Worm (Caenorhabditis elegans) whole organism, young adult: Measurements from ENCODE around the gene sri-60.
"Not testable (repeated sequence)": the region's sequence is repeated elsewhere in the genome, so short reads cannot be mapped to it uniquely, and the experiment has no call there.

Experiments used
- F22D6.2 ChIP-seq: sonication (generic microtip); optimal IDR thresholded peaks from 2 replicates; lab custom pipeline; 2016; ENCODE audit warnings: mild to moderate bottlenecking, missing genetic modification characterization, missing compliant biosample characterization
- F39B2.1 ChIP-seq: fragments of 200-800 bp; sonication (Bioruptor generic); IDR thresholded peaks from 2 replicates; pipeline ENCODE4 v1.3.6; 2022; ENCODE audit warnings: missing genetic modification reagents, missing genetic modification characterization, missing compliant biosample characterization
- F57C9.4 ChIP-seq: sonication (generic microtip); optimal IDR thresholded peaks from 2 replicates; lab custom pipeline; 2017; ENCODE audit warnings: mild to moderate bottlenecking, missing genetic modification characterization, missing compliant biosample characterization
- Y56A3A.18 ChIP-seq: fragments of 200-800 bp; sonication (Bioruptor generic); IDR thresholded peaks from 2 replicates; pipeline ENCODE4 v1.3.6; 2022; ENCODE audit warnings: missing genetic modification reagents, missing genetic modification characterization, missing compliant biosample characterization
- Y79H2A.3 ChIP-seq: fragments of 200-800 bp; sonication (Bioruptor generic); conservative IDR thresholded peaks from 2 replicates; pipeline ENCODE4 v1.3.6; 2022; ENCODE audit warnings: missing genetic modification reagents, missing genetic modification characterization, missing compliant biosample characterization
- ama-1 ChIP-seq, 3 experiments: fragments of 150-350 bp in 1 of 3; sonication (generic microtip) in 2 of 3; optimal IDR thresholded peaks; 2 replicates each; lab custom pipeline; 2014 to 2018; ENCODE audit warnings: missing biosample characterization in 2 of 3, missing genetic modification characterization in 2 of 3, missing genetic modification reagents in 2 of 3
- aptf-2 ChIP-seq: fragments of 200-800 bp; sonication (Bioruptor generic); conservative IDR thresholded peaks from 2 replicates; pipeline ENCODE4 v1.3.6; 2022; ENCODE audit warnings: missing genetic modification reagents, missing genetic modification characterization, missing compliant biosample characterization
- aptf-3 ChIP-seq: fragments of 200-800 bp; sonication (Bioruptor generic); IDR thresholded peaks from 2 replicates; pipeline ENCODE4 v1.3.6; 2022; ENCODE audit warnings: missing genetic modification characterization, missing compliant biosample characterization
- athp-1 ChIP-seq: sonication (generic microtip); optimal IDR thresholded peaks from 2 replicates; lab custom pipeline; 2017; ENCODE audit warnings: mild to moderate bottlenecking, missing genetic modification characterization, missing compliant biosample characterization
- attf-3 ChIP-seq: fragments of 200-800 bp; sonication (Bioruptor generic); conservative IDR thresholded peaks from 2 replicates; pipeline ENCODE4 v1.3.6; 2022; ENCODE audit warnings: missing genetic modification reagents, missing genetic modification characterization, missing compliant biosample characterization
- bed-1 ChIP-seq: fragments of 200-800 bp; sonication (Bioruptor generic); IDR thresholded peaks from 2 replicates; pipeline ENCODE4 v1.3.6; 2022; ENCODE audit warnings: missing genetic modification reagents, missing genetic modification characterization, missing compliant biosample characterization
- bed-2 ChIP-seq: fragments of 200-800 bp; sonication (Bioruptor generic); IDR thresholded peaks from 2 replicates; pipeline ENCODE4 v1.3.6; 2022; ENCODE audit warnings: missing genetic modification reagents, missing genetic modification characterization, missing compliant biosample characterization
- ccch-3 ChIP-seq: fragments of 200-800 bp; sonication (Bioruptor generic); optimal IDR thresholded peaks from 2 replicates; lab custom pipeline; 2018; ENCODE audit warnings: mild to moderate bottlenecking, missing genetic modification characterization, missing compliant biosample characterization
- ceh-100 ChIP-seq: fragments of 200-800 bp; sonication (Bioruptor generic); IDR thresholded peaks from 2 replicates; pipeline ENCODE4 v1.3.6; 2022; ENCODE audit warnings: missing genetic modification reagents, missing genetic modification characterization, missing compliant biosample characterization
- ceh-40 ChIP-seq: fragments of 200-800 bp; sonication (Bioruptor generic); IDR thresholded peaks from 2 replicates; pipeline ENCODE4 v1.3.6; 2022; ENCODE audit warnings: missing genetic modification characterization, missing compliant biosample characterization
- chd-7 ChIP-seq: sonication (generic microtip); optimal IDR thresholded peaks from 2 replicates; lab custom pipeline; 2016; ENCODE audit warnings: mild to moderate bottlenecking, missing genetic modification characterization, moderate library complexity, missing compliant biosample characterization
- dox-1 ChIP-seq: fragments of 200-800 bp; sonication (Bioruptor generic); IDR thresholded peaks from 2 replicates; pipeline ENCODE4 v1.3.6; 2022; ENCODE audit warnings: missing genetic modification reagents, missing genetic modification characterization, missing compliant biosample characterization
- egl-18 ChIP-seq: fragments of 200-800 bp; sonication (Bioruptor generic); IDR thresholded peaks from 2 replicates; pipeline ENCODE4 v1.3.6; 2022; ENCODE audit warnings: missing genetic modification reagents, missing genetic modification characterization, missing compliant biosample characterization
- egrh-3 ChIP-seq: fragments of 200-800 bp; sonication (Bioruptor generic); IDR thresholded peaks from 2 replicates; pipeline ENCODE4 v1.3.6; 2022; ENCODE audit warnings: missing genetic modification reagents, missing genetic modification characterization, missing compliant biosample characterization
- ets-4 ChIP-seq: fragments of 200-800 bp; sonication (Bioruptor generic); optimal IDR thresholded peaks from 2 replicates; lab custom pipeline; 2018; ENCODE audit warnings: mild to moderate bottlenecking, missing genetic modification characterization, missing compliant biosample characterization
- gei-17 ChIP-seq: fragments of 200-800 bp; sonication (Bioruptor generic); optimal IDR thresholded peaks from 2 replicates; lab custom pipeline; 2018; ENCODE audit warnings: mild to moderate bottlenecking, missing genetic modification characterization, missing compliant biosample characterization
- him-1 ChIP-seq: sonication (generic microtip); optimal IDR thresholded peaks from 2 replicates; lab custom pipeline; 2016; ENCODE audit warnings: missing genotype, missing genetic modification reagents, missing genetic modification characterization, missing compliant biosample characterization
- hmg-1.2 ChIP-seq: fragments of 200-800 bp; sonication (Bioruptor generic); IDR thresholded peaks from 2 replicates; pipeline ENCODE4 v1.3.6; 2022; ENCODE audit warnings: missing genetic modification reagents, missing genetic modification characterization, missing compliant biosample characterization
- lag-1 ChIP-seq: fragments of 200-800 bp; sonication (Bioruptor generic); IDR thresholded peaks from 2 replicates; pipeline ENCODE4 v1.3.6; 2022; ENCODE audit warnings: missing genetic modification reagents, missing genetic modification characterization, missing compliant biosample characterization
- let-526 ChIP-seq: fragments of 200-800 bp; sonication (Bioruptor generic); IDR thresholded peaks from 2 replicates; pipeline ENCODE4 v1.3.6; 2022; ENCODE audit warnings: missing genetic modification reagents, missing genetic modification characterization, missing compliant biosample characterization
- lin-40 ChIP-seq: sonication (generic microtip); optimal IDR thresholded peaks from 2 replicates; lab custom pipeline; 2016; ENCODE audit warnings: missing genetic modification characterization, mild to moderate bottlenecking, missing compliant biosample characterization, missing genotype, missing genetic modification reagents
- madf-8 ChIP-seq: fragments of 200-800 bp; sonication (Bioruptor generic); conservative IDR thresholded peaks from 2 replicates; pipeline ENCODE4 v1.3.6; 2022; ENCODE audit warnings: missing genetic modification reagents, missing genetic modification characterization, missing compliant biosample characterization
- nfyb-1 ChIP-seq: fragments of 200-800 bp; sonication (Bioruptor generic); IDR thresholded peaks from 2 replicates; pipeline ENCODE4 v1.3.6; 2022; ENCODE audit warnings: missing genetic modification reagents, missing genetic modification characterization, missing compliant biosample characterization
- pbrm-1 ChIP-seq: fragments of 200-800 bp; sonication (Bioruptor generic); IDR thresholded peaks from 2 replicates; pipeline ENCODE4 v1.3.6; 2022; ENCODE audit warnings: missing genetic modification reagents, missing genetic modification characterization, missing compliant biosample characterization
- pha-4 ChIP-seq: fragments of 150-350 bp; sonication (generic microtip); optimal IDR thresholded peaks from 2 replicates; lab custom pipeline; 2014; ENCODE audit warnings: missing biosample characterization, missing genetic modification reagents, missing genetic modification characterization
- repo-1 ChIP-seq: sonication (generic microtip); optimal IDR thresholded peaks from 2 replicates; lab custom pipeline; 2017; ENCODE audit warnings: mild to moderate bottlenecking, missing genetic modification characterization, missing compliant biosample characterization
- sea-2 ChIP-seq: fragments of 200-800 bp; sonication (Bioruptor generic); IDR thresholded peaks from 2 replicates; pipeline ENCODE4 v1.3.6; 2022; ENCODE audit warnings: missing genetic modification characterization, missing compliant biosample characterization
- somi-1 ChIP-seq: fragments of 200-800 bp; sonication (Bioruptor generic); optimal IDR thresholded peaks from 2 replicates; lab custom pipeline; 2018; ENCODE audit warnings: mild to moderate bottlenecking, missing genetic modification characterization, missing compliant biosample characterization
- sptf-2 ChIP-seq: fragments of 200-800 bp; sonication (Bioruptor generic); optimal IDR thresholded peaks from 2 replicates; lab custom pipeline; 2018; ENCODE audit warnings: mild to moderate bottlenecking, missing genetic modification characterization, missing compliant biosample characterization
- tbp1 ChIP-seq: fragments of 200-800 bp; sonication (Bioruptor generic); optimal IDR thresholded peaks from 2 replicates; lab custom pipeline; 2018; ENCODE audit warnings: mild to moderate bottlenecking, missing genetic modification characterization, missing compliant biosample characterization
- unc-62 ChIP-seq: fragments of 150-350 bp; optimal IDR thresholded peaks from 2 replicates; lab custom pipeline; 2014; ENCODE audit warnings: missing biosample characterization, missing genetic modification reagents, missing genetic modification characterization
- ztf-22 ChIP-seq: fragments of 200-800 bp; sonication (Bioruptor generic); optimal IDR thresholded peaks from 2 replicates; lab custom pipeline; 2018; ENCODE audit warnings: mild to moderate bottlenecking, missing genetic modification characterization, moderate library complexity, missing compliant biosample characterization
- ztf-26 ChIP-seq: sonication (generic microtip); optimal IDR thresholded peaks from 2 replicates; lab custom pipeline; 2017; ENCODE audit warnings: missing genetic modification characterization, missing compliant biosample characterization
- ztf-28 ChIP-seq: fragments of 200-800 bp; sonication (Bioruptor generic); IDR thresholded peaks from 2 replicates; pipeline ENCODE4 v1.3.6; 2022; ENCODE audit warnings: missing genetic modification reagents, missing genetic modification characterization, missing compliant biosample characterization
- ztf-3 ChIP-seq: fragments of 200-800 bp; sonication (Bioruptor generic); optimal IDR thresholded peaks from 2 replicates; lab custom pipeline; 2018; ENCODE audit warnings: mild to moderate bottlenecking, missing genetic modification characterization, missing compliant biosample characterization
- ztf-6 ChIP-seq: fragments of 200-800 bp; sonication (Bioruptor generic); IDR thresholded peaks from 2 replicates; pipeline ENCODE4 v1.3.6; 2022; ENCODE audit warnings: missing genetic modification reagents, missing genetic modification characterization, missing compliant biosample characterization

Gene sri-60

DNA sequence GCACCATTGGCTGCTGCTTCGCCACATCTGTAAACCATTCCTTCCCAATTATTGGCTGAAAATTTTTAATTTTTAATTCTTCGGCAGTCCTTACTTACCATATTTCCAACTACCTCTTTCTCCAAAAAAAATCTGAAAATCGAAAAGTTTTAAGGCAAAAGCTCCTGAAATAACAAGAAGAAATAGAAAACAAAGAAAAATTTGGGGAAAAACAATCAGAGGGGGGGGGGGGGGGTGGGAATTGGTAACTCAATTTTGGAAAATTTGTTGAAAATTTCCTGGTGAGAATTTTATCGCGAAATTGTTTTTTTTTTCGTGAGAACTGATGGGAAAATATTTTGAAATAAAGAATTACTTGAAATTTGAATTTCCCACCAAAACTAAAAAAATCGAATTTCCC, 10.2 kb downstream of the sri-60 start, which contains the start of gene set-11:
Gene set-11 (minus strand): TSS at position 101 of the 400 bp plus-strand sequence.
- TF ChIP-seq ztf-28 (GFP tag; lab: Robert Waterston, UW), result no peak
- TF ChIP-seq F57C9.4 (tag; lab: Kevin White, UChicago), result no peak
- no peak for TF ChIP-seq egrh-3 (GFP tag; lab: Robert Waterston, UW)
- no peak for TF ChIP-seq Y56A3A.18 (GFP tag; lab: Robert Waterston, UW)
- TF ChIP-seq sea-2 (GFP tag; lab: Robert Waterston, UW), result no peak
- no peak for TF ChIP-seq bed-1 (GFP tag; lab: Robert Waterston, UW)

DNA sequence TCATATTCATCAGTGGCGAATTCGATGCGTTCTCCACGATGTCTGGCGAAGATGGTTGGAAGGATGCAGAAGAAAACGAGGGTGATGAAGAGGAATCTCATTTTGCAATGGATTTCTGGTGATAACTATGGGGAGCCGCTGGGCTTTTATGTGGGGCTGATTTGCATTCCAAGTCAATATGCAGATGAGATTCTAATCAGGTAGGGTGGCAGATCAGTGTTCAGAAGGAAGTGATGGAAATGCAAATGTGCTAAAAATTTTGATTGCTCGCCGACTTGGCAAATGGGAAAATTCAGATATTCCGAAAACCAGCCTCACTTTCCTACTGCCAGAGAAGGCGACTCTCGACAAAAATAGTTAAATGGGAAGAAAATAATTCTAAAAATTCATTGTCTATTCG, 12.6 kb downstream of the sri-60 start, which contains the start of gene nspf-3:
Gene nspf-3 (minus strand): TSS at position 101 of the 400 bp plus-strand sequence.
- TF ChIP-seq him-1 (tag; lab: Kevin White, UChicago) (no peak), dox-1 (GFP tag; lab: Robert Waterston, UW) (no peak), ztf-26 (tag; lab: Kevin White, UChicago) (no peak), ztf-22 (GFP tag; lab: Kevin White, UChicago) (no peak), unc-62 (no peak), Y79H2A.3 (GFP tag; lab: Robert Waterston, UW) (no peak), athp-1 (tag; lab: Kevin White, UChicago) (no peak), nfyb-1 (GFP tag; lab: Robert Waterston, UW) (no peak), lin-40 (tag; lab: Kevin White, UChicago) (no peak), F39B2.1 (no peak), egrh-3 (GFP tag; lab: Robert Waterston, UW) (no peak), bed-2 (GFP tag; lab: Robert Waterston, UW) (no peak), lag-1 (GFP tag; lab: Robert Waterston, UW) (no peak), sptf-2 (no peak), repo-1 (tag; lab: Kevin White, UChicago) (no peak), egl-18 (GFP tag; lab: Robert Waterston, UW) (no peak), ets-4 (GFP tag; lab: Kevin White, UChicago) (no peak), ceh-40 (no peak), ztf-3 (no peak)

- TF ChIP-seq chd-7 (tag; lab: Kevin White, UChicago); F22D6.2 (tag; lab: Kevin White, UChicago); pbrm-1 (GFP tag; lab: Robert Waterston, UW): not testable (repeated sequence)
Observed at ce11 chrII:2688616-2689015, 14.0 kb downstream of the sri-60 start, which contains the start of gene nspf-2. Gene nspf-2, plus strand, starts transcription at chrII:2688916.

ce11 chrII:2686985-2687675, 15.5 kb downstream of the sri-60 start, which contains the start of the genes sup-9 and nspf-1:
Gene sup-9, minus strand, starts transcription at chrII:2687027.
Gene nspf-1, plus strand, starts transcription at chrII:2687625.
- TF ChIP-seq gei-17 (no peak), aptf-3 (GFP tag; lab: Robert Waterston, UW) (no peak), ccch-3 (GFP tag; lab: Kevin White, UChicago) (no peak), tbp1 (no peak), pha-4 (tag; lab: Kevin White, UChicago) (no peak), attf-3 (GFP tag; lab: Robert Waterston, UW) (no peak), madf-8 (no peak), somi-1 (GFP tag; lab: Kevin White, UChicago) (no peak), ama-1 (optimal IDR thresholded peaks at IDR 0.05; lab: Kevin White, UChicago) (no peak), ama-1 (GFP tag; optimal IDR thresholded peaks at IDR 0.05; lab: Kevin White, UChicago) (no peak), let-526 (GFP tag; lab: Robert Waterston, UW) (no peak), repo-1 (tag; lab: Kevin White, UChicago) (no peak), Y79H2A.3 (GFP tag; lab: Robert Waterston, UW) (no peak), aptf-2 (GFP tag; lab: Robert Waterston, UW) (no peak), hmg-1.2 (GFP tag; lab: Robert Waterston, UW) (no peak), F39B2.1 (no peak), F22D6.2 (tag; lab: Kevin White, UChicago) (no peak), ceh-100 (no peak), nfyb-1 (GFP tag; lab: Robert Waterston, UW) (no peak), ztf-6 (no peak), unc-62 (no peak)
